Worm (Caenorhabditis elegans) whole organism, young adult: Measurements from ENCODE around the gene Y54G2A.40.

ENCODE experiments used
- F22D6.2 ChIP-seq: sonication (generic microtip); optimal IDR thresholded peaks from 2 replicates; lab custom pipeline; 2016; ENCODE audit warnings: mild to moderate bottlenecking, missing genetic modification characterization, missing compliant biosample characterization
- F57C9.4 ChIP-seq: sonication (generic microtip); optimal IDR thresholded peaks from 2 replicates; lab custom pipeline; 2017; ENCODE audit warnings: mild to moderate bottlenecking, missing genetic modification characterization, missing compliant biosample characterization
- T07F8.4 ChIP-seq: sonication (generic microtip); optimal IDR thresholded peaks from 2 replicates; lab custom pipeline; 2016; ENCODE audit warnings: mild to moderate bottlenecking, missing genetic modification characterization, moderate library complexity, missing compliant biosample characterization
- Y53G8AR.9 ChIP-seq: fragments of 200-800 bp; sonication (Bioruptor generic); conservative IDR thresholded peaks from 2 replicates; pipeline ENCODE4 v1.3.6; 2022; ENCODE audit warnings: missing genetic modification reagents, missing genetic modification characterization, missing compliant biosample characterization
- aptf-2 ChIP-seq: fragments of 200-800 bp; sonication (Bioruptor generic); conservative IDR thresholded peaks from 2 replicates; pipeline ENCODE4 v1.3.6; 2022; ENCODE audit warnings: missing genetic modification reagents, missing genetic modification characterization, missing compliant biosample characterization
- ceh-27 ChIP-seq: fragments of 200-800 bp; sonication (Bioruptor generic); optimal IDR thresholded peaks from 2 replicates; lab custom pipeline; 2018; ENCODE audit warnings: mild to moderate bottlenecking, missing genetic modification characterization, moderate library complexity, missing compliant biosample characterization
- chd-7 ChIP-seq: sonication (generic microtip); optimal IDR thresholded peaks from 2 replicates; lab custom pipeline; 2016; ENCODE audit warnings: mild to moderate bottlenecking, missing genetic modification characterization, moderate library complexity, missing compliant biosample characterization
- fkh-3 ChIP-seq: sonication (generic microtip); optimal IDR thresholded peaks from 2 replicates; lab custom pipeline; 2016; ENCODE audit warnings: mild to moderate bottlenecking, missing genetic modification characterization, missing compliant biosample characterization
- hmg-1.2 ChIP-seq: fragments of 200-800 bp; sonication (Bioruptor generic); IDR thresholded peaks from 2 replicates; pipeline ENCODE4 v1.3.6; 2022; ENCODE audit warnings: missing genetic modification reagents, missing genetic modification characterization, missing compliant biosample characterization
- let-607 ChIP-seq, 2 experiments: fragments of 200-800 bp in 1 of 2; sonication (Bioruptor generic) in 1 of 2; sonication (generic microtip) in 1 of 2; optimal IDR thresholded peaks; 2 replicates each; lab custom pipeline; 2016 to 2018; ENCODE audit warnings: mild to moderate bottlenecking in 2 of 2, missing compliant biosample characterization in 2 of 2, missing genetic modification characterization in 2 of 2, moderate library complexity in 2 of 2, missing genotype in 1 of 2
- madf-3 ChIP-seq: fragments of 200-800 bp; sonication (Bioruptor generic); IDR thresholded peaks from 2 replicates; pipeline ENCODE4 v1.3.6; 2022; ENCODE audit warnings: missing genetic modification reagents, missing genetic modification characterization, missing compliant biosample characterization
- snpc-4 ChIP-seq, 5 experiments: fragments of 150-350 bp in 1 of 5; sonication (generic microtip) in 4 of 5; optimal IDR thresholded peaks; 2 replicates each; lab custom pipeline; 2014 to 2018; ENCODE audit warnings: missing genetic modification characterization in 5 of 5, missing biosample characterization in 3 of 5, antibody characterized with exemption in 2 of 5, mild to moderate bottlenecking in 2 of 5, missing compliant biosample characterization in 2 of 5, missing genotype in 2 of 5, moderate library complexity in 2 of 5, missing genetic modification reagents in 1 of 5

DNA sequence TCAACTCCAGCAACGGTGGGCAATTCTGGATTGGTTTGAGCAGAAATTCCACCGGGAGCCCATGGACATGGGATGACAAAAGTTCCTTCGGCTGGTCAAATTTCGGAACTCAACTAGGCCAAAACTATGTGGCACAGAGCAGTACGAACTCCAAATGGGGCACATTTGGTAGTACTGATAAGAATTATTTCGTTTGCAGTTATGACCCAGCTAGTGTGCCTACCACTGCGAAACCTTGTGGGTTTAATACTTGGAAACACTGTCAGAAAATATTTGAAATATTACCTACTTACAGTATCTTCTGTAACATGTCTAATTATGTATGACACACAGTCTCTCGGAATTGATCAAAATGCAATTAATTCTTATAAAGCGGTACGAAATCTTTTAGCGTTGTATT is 19.9 kb upstream of the Y54G2A.40 start:
- TF ChIP-seq fkh-3 (tag; lab: Kevin White, UChicago) (no peak), ceh-27 (GFP tag; lab: Kevin White, UChicago) (no peak), Y53G8AR.9 (GFP tag; lab: Robert Waterston, UW) (no peak), hmg-1.2 (GFP tag; lab: Robert Waterston, UW) (no peak), madf-3 (no peak), F57C9.4 (no peak), let-607 (tag; optimal IDR thresholded peaks at IDR 0.05; lab: Kevin White, UChicago) (no peak), chd-7 (tag; lab: Kevin White, UChicago) (no peak), T07F8.4 (tag; lab: Kevin White, UChicago) (no peak), aptf-2 (no peak), snpc-4 (GFP tag; optimal IDR thresholded peaks at IDR 0.05; lab: Kevin White, UChicago) (no peak), snpc-4 (tag; optimal IDR thresholded peaks at IDR 0.05; lab: Kevin White, UChicago) (no peak), F22D6.2 (tag; lab: Kevin White, UChicago) (no peak)
